Fruit fly (Drosophila melanogaster) whole organism, embryonic: ENCODE results near the gene yuri.

Experiments used
- ATbp ChIP-seq: fragments of 200-800 bp; sonication (Bioruptor generic); optimal IDR thresholded peaks from 2 replicates; lab custom pipeline; 2017; ENCODE audit warnings: missing biosample characterization, mild to moderate bottlenecking, missing genetic modification characterization, missing genetic modification reagents
- Bdp1 ChIP-seq: fragments of 200-800 bp; sonication (Bioruptor generic); optimal IDR thresholded peaks from 3 replicates; lab custom pipeline; 2016; ENCODE audit warnings: missing biosample characterization, missing genetic modification characterization
- CG12104 ChIP-seq: fragments of 200-800 bp; sonication (Bioruptor generic); optimal IDR thresholded peaks from 3 replicates; lab custom pipeline; 2016; ENCODE audit warnings: missing biosample characterization, missing genetic modification characterization
- CG13775 ChIP-seq: fragments of 200-800 bp; sonication (Bioruptor generic); optimal IDR thresholded peaks from 3 replicates; lab custom pipeline; 2017; ENCODE audit warnings: missing biosample characterization, mild to moderate bottlenecking, missing genetic modification characterization
- CG14014 ChIP-seq: fragments of 200-800 bp; sonication (Bioruptor generic); IDR thresholded peaks from 2 replicates; pipeline ENCODE4 v1.3.6; 2022; ENCODE audit warnings: missing biosample characterization, missing genetic modification characterization
- CG14050 ChIP-seq: fragments of 200-800 bp; sonication (Bioruptor generic); IDR thresholded peaks from 3 replicates; pipeline ENCODE4 v1.3.6; 2022; ENCODE audit warnings: missing biosample characterization, missing genetic modification characterization
- CG14667 ChIP-seq: fragments of 200-800 bp; sonication (Bioruptor generic); IDR thresholded peaks from 2 replicates; pipeline ENCODE4 v1.3.6; 2022; ENCODE audit warnings: missing biosample characterization, missing genetic modification characterization
- CG1529 ChIP-seq: fragments of 200-800 bp; sonication (Bioruptor generic); optimal IDR thresholded peaks from 3 replicates; lab custom pipeline; 2018; ENCODE audit warnings: missing biosample characterization, missing genetic modification characterization
- CG1647 ChIP-seq: fragments of 200-800 bp; sonication (Bioruptor generic); optimal IDR thresholded peaks from 3 replicates; lab custom pipeline; 2016; ENCODE audit warnings: missing biosample characterization, missing genetic modification characterization
- CG16863 ChIP-seq: fragments of 200-800 bp; sonication (Bioruptor generic); optimal IDR thresholded peaks from 3 replicates; lab custom pipeline; 2016; ENCODE audit warnings: missing biosample characterization, missing genetic modification characterization
- CG18011 ChIP-seq: fragments of 200-800 bp; sonication (Bioruptor generic); optimal IDR thresholded peaks from 2 replicates; lab custom pipeline; 2017; ENCODE audit warnings: missing biosample characterization, missing genetic modification characterization, mild to moderate bottlenecking, moderate library complexity, missing genotype
- CG1832 ChIP-seq: fragments of 200-800 bp; sonication (Bioruptor generic); optimal IDR thresholded peaks from 2 replicates; lab custom pipeline; 2017; ENCODE audit warnings: missing biosample characterization, mild to moderate bottlenecking, missing genetic modification characterization, inconsistent platforms
- CG18476 ChIP-seq: fragments of 200-800 bp; sonication (Bioruptor generic); optimal IDR thresholded peaks from 2 replicates; lab custom pipeline; 2016; ENCODE audit warnings: missing biosample characterization, mild to moderate bottlenecking, missing genetic modification characterization
- CG2120 ChIP-seq: fragments of 200-800 bp; sonication (Bioruptor generic); optimal IDR thresholded peaks from 3 replicates; lab custom pipeline; 2016; ENCODE audit warnings: missing biosample characterization, missing genetic modification characterization
- CG3163 ChIP-seq: fragments of 200-800 bp; sonication (Bioruptor generic); optimal IDR thresholded peaks from 3 replicates; lab custom pipeline; 2016; ENCODE audit warnings: missing biosample characterization, missing genetic modification characterization
- CG3281 ChIP-seq: fragments of 200-800 bp; sonication (Bioruptor generic); optimal IDR thresholded peaks from 3 replicates; lab custom pipeline; 2017; ENCODE audit warnings: missing biosample characterization, mild to moderate bottlenecking, missing genetic modification characterization
- CG3995 ChIP-seq: fragments of 200-800 bp; sonication (Bioruptor generic); optimal IDR thresholded peaks from 3 replicates; lab custom pipeline; 2016; ENCODE audit warnings: missing biosample characterization, missing genetic modification characterization
- CG4424 ChIP-seq: fragments of 200-800 bp; sonication (Bioruptor generic); optimal IDR thresholded peaks from 3 replicates; lab custom pipeline; 2016; ENCODE audit warnings: missing biosample characterization, missing genetic modification characterization
- CG4730 ChIP-seq: fragments of 200-800 bp; sonication (Bioruptor generic); IDR thresholded peaks from 2 replicates; pipeline ENCODE4 v1.3.6; 2022; ENCODE audit warnings: missing biosample characterization, missing genetic modification characterization
- CG4820 ChIP-seq: fragments of 200-800 bp; sonication (Bioruptor generic); optimal IDR thresholded peaks from 3 replicates; lab custom pipeline; 2016; ENCODE audit warnings: missing biosample characterization, missing genetic modification characterization
- CG5180 ChIP-seq: fragments of 200-800 bp; sonication (Bioruptor generic); optimal IDR thresholded peaks from 3 replicates; lab custom pipeline; 2017; ENCODE audit warnings: missing biosample characterization, missing genetic modification characterization, mild to moderate bottlenecking, moderate library complexity, missing genetic modification reagents
- CG6254 ChIP-seq: fragments of 200-800 bp; sonication (Bioruptor generic); optimal IDR thresholded peaks from 3 replicates; lab custom pipeline; 2017; ENCODE audit warnings: mild to moderate bottlenecking, missing biosample characterization, missing genetic modification reagents, missing genetic modification characterization
- CG6689 ChIP-seq: fragments of 200-800 bp; sonication (Bioruptor generic); IDR thresholded peaks from 2 replicates; pipeline ENCODE4 v1.3.6; 2022; ENCODE audit warnings: missing biosample characterization, missing genetic modification characterization
- CG7786 ChIP-seq: fragments of 200-800 bp; sonication (Bioruptor generic); optimal IDR thresholded peaks from 2 replicates; lab custom pipeline; 2016; ENCODE audit warnings: missing biosample characterization, missing genetic modification characterization
- CG9932 ChIP-seq: fragments of 200-800 bp; sonication (Bioruptor generic); IDR thresholded peaks from 2 replicates; pipeline ENCODE4 v1.3.6; 2022; ENCODE audit warnings: missing biosample characterization, missing genetic modification characterization
- D19B ChIP-seq: fragments of 200-800 bp; sonication (Bioruptor generic); optimal IDR thresholded peaks from 2 replicates; lab custom pipeline; 2017; ENCODE audit warnings: missing biosample characterization, mild to moderate bottlenecking, missing genetic modification characterization
- Dll ChIP-seq: fragments of 200-800 bp; sonication (Bioruptor generic); IDR thresholded peaks from 4 replicates; pipeline ENCODE4 v1.3.6; 2022; ENCODE audit warnings: missing biosample characterization, missing genetic modification characterization; ENCODE audit not compliant: partially characterized antibody
- Drgx ChIP-seq: fragments of 200-800 bp; sonication (Bioruptor generic); IDR thresholded peaks from 2 replicates; pipeline ENCODE4 v1.3.6; 2022; ENCODE audit warnings: missing biosample characterization, missing genetic modification characterization
- GATAe ChIP-seq: fragments of 200-800 bp; sonication (Bioruptor generic); conservative IDR thresholded peaks from 2 replicates; pipeline ENCODE4 v1.3.6; 2022; ENCODE audit warnings: missing biosample characterization, missing genetic modification characterization
- HLH4C ChIP-seq: fragments of 200-800 bp; sonication (Bioruptor generic); IDR thresholded peaks from 3 replicates; pipeline ENCODE4 v1.3.6; 2022; ENCODE audit warnings: missing biosample characterization, missing genetic modification characterization; ENCODE audit not compliant: partially characterized antibody
- Lpt ChIP-seq: fragments of >200 bp; optimal IDR thresholded peaks from 2 replicates; lab custom pipeline; 2018; ENCODE audit warnings: missing biosample characterization, missing genetic modification characterization
- Meics ChIP-seq: fragments of 200-800 bp; sonication (Bioruptor generic); optimal IDR thresholded peaks from 2 replicates; lab custom pipeline; 2017; ENCODE audit warnings: missing biosample characterization, mild to moderate bottlenecking, missing genetic modification characterization
- Ptx1 ChIP-seq: fragments of 200-800 bp; sonication (Bioruptor generic); IDR thresholded peaks from 2 replicates; pipeline ENCODE4 v1.3.6; 2022; ENCODE audit warnings: missing biosample characterization, missing genetic modification characterization
- Ravus ChIP-seq: fragments of 200-800 bp; sonication (Bioruptor generic); IDR thresholded peaks from 2 replicates; pipeline ENCODE4 v1.3.6; 2022; ENCODE audit warnings: missing biosample characterization, missing genetic modification characterization
- Rfx ChIP-seq: fragments of 200-800 bp; sonication (Bioruptor generic); IDR thresholded peaks from 2 replicates; pipeline ENCODE4 v1.3.6; 2022; ENCODE audit warnings: missing biosample characterization, missing genetic modification characterization
- Ssrp ChIP-seq: fragments of 200-800 bp; sonication (Bioruptor generic); optimal IDR thresholded peaks from 2 replicates; lab custom pipeline; 2018; ENCODE audit warnings: missing biosample characterization, mild to moderate bottlenecking, missing genetic modification characterization, moderate library complexity
- bab2 ChIP-seq: fragments of 200-800 bp; sonication (Bioruptor generic); optimal IDR thresholded peaks from 2 replicates; lab custom pipeline; 2016; ENCODE audit warnings: missing biosample characterization, missing genetic modification characterization
- br ChIP-seq: fragments of >200 bp; optimal IDR thresholded peaks from 2 replicates; lab custom pipeline; 2017
- dm ChIP-seq: fragments of 200-800 bp; sonication (Bioruptor generic); optimal IDR thresholded peaks from 3 replicates; lab custom pipeline; 2016; ENCODE audit warnings: missing biosample characterization, missing genetic modification characterization
- esg ChIP-seq: fragments of 200-800 bp; sonication (Bioruptor generic); conservative IDR thresholded peaks from 2 replicates; pipeline ENCODE4 v1.3.6; 2022; ENCODE audit warnings: missing biosample characterization, missing genetic modification characterization
- gem ChIP-seq: fragments of 200-800 bp; sonication (Bioruptor generic); optimal IDR thresholded peaks from 2 replicates; lab custom pipeline; 2019; ENCODE audit warnings: missing biosample characterization, mild to moderate bottlenecking, missing genetic modification characterization, moderate library complexity
- gro ChIP-seq: fragments of 200-800 bp; sonication (Bioruptor generic); optimal IDR thresholded peaks from 2 replicates; lab custom pipeline; 2016; ENCODE audit warnings: missing biosample characterization, missing genetic modification characterization
- kay ChIP-seq: fragments of 200-800 bp; sonication (Bioruptor generic); optimal IDR thresholded peaks from 2 replicates; lab custom pipeline; 2016; ENCODE audit warnings: missing biosample characterization, missing genetic modification characterization
- nerfin-2 ChIP-seq: fragments of 200-800 bp; sonication (Bioruptor generic); IDR thresholded peaks from 2 replicates; pipeline ENCODE4 v1.3.6; 2022; ENCODE audit warnings: missing biosample characterization, missing genetic modification characterization; ENCODE audit not compliant: partially characterized antibody
- pho ChIP-seq: fragments of 200-800 bp; sonication (Bioruptor generic); optimal IDR thresholded peaks from 2 replicates; lab custom pipeline; 2016; ENCODE audit warnings: missing biosample characterization, missing genetic modification characterization
- pum ChIP-seq: fragments of 200-800 bp; sonication (Bioruptor generic); optimal IDR thresholded peaks from 2 replicates; lab custom pipeline; 2016; ENCODE audit warnings: missing biosample characterization, missing genetic modification characterization
- sisA ChIP-seq: fragments of 200-800 bp; sonication (Bioruptor generic); IDR thresholded peaks from 2 replicates; pipeline ENCODE4 v1.3.6; 2022; ENCODE audit warnings: missing biosample characterization, missing genetic modification characterization
- slou ChIP-seq: fragments of 200-800 bp; sonication (Bioruptor generic); optimal IDR thresholded peaks from 3 replicates; lab custom pipeline; 2016; ENCODE audit warnings: missing biosample characterization, missing genetic modification characterization
- slp2 ChIP-seq: fragments of 200-800 bp; sonication (Bioruptor generic); optimal IDR thresholded peaks from 2 replicates; lab custom pipeline; 2016; ENCODE audit warnings: missing biosample characterization, missing genetic modification characterization
- tgo ChIP-seq: fragments of 200-800 bp; sonication (Bioruptor generic); IDR thresholded peaks from 3 replicates; pipeline ENCODE4 v1.3.6; 2022; ENCODE audit warnings: missing biosample characterization, missing genetic modification characterization
- trem ChIP-seq: fragments of 200-800 bp; optimal IDR thresholded peaks from 3 replicates; lab custom pipeline; 2019; ENCODE audit warnings: missing biosample characterization, mild to moderate bottlenecking, missing genetic modification characterization, moderate library complexity

The yuri gene

DNA sequence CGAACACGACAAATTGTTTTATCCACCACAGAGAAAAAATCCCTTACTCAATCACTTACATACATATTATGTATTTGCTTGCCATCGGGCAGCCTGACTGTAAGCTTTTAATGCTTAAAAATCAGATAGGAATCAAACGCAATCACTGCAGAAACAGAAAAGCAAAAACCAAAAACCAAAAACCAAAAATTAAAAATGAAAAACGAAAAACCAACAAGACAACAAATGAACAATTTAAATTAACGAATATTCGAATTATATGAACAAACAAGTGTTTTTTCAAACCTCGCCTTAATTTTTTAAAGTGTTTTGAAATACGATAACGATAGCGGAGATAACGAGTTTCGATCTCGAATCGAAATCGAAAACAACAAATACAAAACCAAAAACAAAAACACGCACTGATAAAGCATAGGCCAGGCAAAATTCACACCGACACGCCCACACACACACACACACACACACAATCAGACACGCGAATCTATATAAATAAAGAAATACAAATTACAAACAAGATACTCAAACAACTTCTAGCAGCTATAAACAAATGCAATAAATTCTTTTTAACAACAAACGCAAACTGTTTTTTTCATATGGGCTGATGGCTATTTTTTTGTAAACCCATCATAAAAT lies 10.1 kb downstream of the yuri start (continued):
- peak; percentile 56; the same call in 1 of the 2 replicates for TF ChIP-seq CG6689 (GFP tag; lab: Robert Waterston, UW)
- TF ChIP-seq CG1832 (GFP tag; lab: Kevin White, UChicago), result no peak
- TF ChIP-seq pho, result peak; percentile 17
- TF ChIP-seq Rfx, result peak; percentile 74
- no peak for TF ChIP-seq Lpt (GFP tag; lab: Kevin White, UChicago)
- peak; percentile 27 for TF ChIP-seq CG3163
- TF ChIP-seq dm, result no peak
- peak; percentile 16 for TF ChIP-seq CG3995 (GFP tag; lab: Kevin White, UChicago)
- TF ChIP-seq nerfin-2 (GFP tag; lab: Robert Waterston, UW), result 0 out of 2 replicates have a peak, but pooled peaks have one; percentile 14
- no peak for TF ChIP-seq CG16863 (GFP tag; lab: Kevin White, UChicago)
- 0 out of 2 replicates have a peak, but pooled peaks have one; percentile 23 for TF ChIP-seq CG14667 (GFP tag; lab: Robert Waterston, UW)
- TF ChIP-seq Ptx1, result peak; percentile 79
- TF ChIP-seq slou (GFP tag; lab: Kevin White, UChicago), result no peak
- peak; percentile 27 for TF ChIP-seq CG18011 (GFP tag; lab: Kevin White, UChicago)
- TF ChIP-seq esg (GFP tag; lab: Robert Waterston, UW), result no peak
- peak; percentile 17 for TF ChIP-seq kay (GFP tag; lab: Kevin White, UChicago)
- peak; percentile 31 for TF ChIP-seq CG1647 (GFP tag; lab: Kevin White, UChicago)
- peak; percentile 54 for TF ChIP-seq gro (GFP tag; lab: Kevin White, UChicago)
- TF ChIP-seq bab2 (GFP tag; lab: Kevin White, UChicago), result peak; percentile 61
- no peak for TF ChIP-seq br (lab: Kevin White, UChicago)
- TF ChIP-seq CG13775 (GFP tag; lab: Kevin White, UChicago), result peak; percentile 3
- peak; percentile 30 for TF ChIP-seq ATbp (GFP tag; lab: Kevin White, UChicago)
- peak; percentile 21 for TF ChIP-seq CG18476 (GFP tag; lab: Kevin White, UChicago)
- peak; percentile 13; the same call in 1 of the 2 replicates for TF ChIP-seq sisA (GFP tag; lab: Robert Waterston, UW)
- no peak for TF ChIP-seq CG5180 (GFP tag; lab: Kevin White, UChicago)
- no peak for TF ChIP-seq HLH4C (GFP tag; lab: Robert Waterston, UW)
- peak; percentile 39 for TF ChIP-seq Ssrp (tag; lab: Kevin White, UChicago)
- TF ChIP-seq CG6254, result no peak
- peak; percentile 54 for TF ChIP-seq Drgx (GFP tag; lab: Robert Waterston, UW)
- peak; percentile 10 for TF ChIP-seq D19B (GFP tag; lab: Kevin White, UChicago)
- TF ChIP-seq CG14050 (GFP tag; lab: Robert Waterston, UW), result 0 out of 3 replicates have a peak, but pooled peaks have one; percentile 30
- TF ChIP-seq CG2120, result peak; percentile 76
- peak; percentile 71 for TF ChIP-seq Meics (GFP tag; lab: Kevin White, UChicago)
- TF ChIP-seq GATAe (GFP tag; lab: Robert Waterston, UW), result peak; percentile 91
- peak; percentile 41 for TF ChIP-seq CG7786 (GFP tag; lab: Kevin White, UChicago)
- peak; percentile 5 for TF ChIP-seq trem
- no peak for TF ChIP-seq Dll (GFP tag; lab: Robert Waterston, UW)
- TF ChIP-seq CG3281 (GFP tag; lab: Kevin White, UChicago), result peak; percentile 46
- TF ChIP-seq CG14014 (GFP tag; lab: Robert Waterston, UW), result no peak
- TF ChIP-seq tgo (GFP tag; lab: Robert Waterston, UW), result peak; percentile 56; the same call in 2 of the 3 replicates
- peak; percentile 29 for TF ChIP-seq slp2 (GFP tag; lab: Kevin White, UChicago)
- TF ChIP-seq gem (tag; lab: Kevin White, UChicago), result peak; percentile 76
- no peak for TF ChIP-seq Bdp1 (GFP tag; lab: Kevin White, UChicago)
- TF ChIP-seq CG12104 (GFP tag; lab: Kevin White, UChicago), result peak; percentile 10
- no peak for TF ChIP-seq Ravus (GFP tag; lab: Robert Waterston, UW)
- TF ChIP-seq CG4424, result peak; percentile 49
- TF ChIP-seq CG4820 (GFP tag; lab: Kevin White, UChicago), result peak; percentile 27
- peak; percentile 47 for TF ChIP-seq CG9932 (GFP tag; lab: Robert Waterston, UW)
- peak; percentile 28 for TF ChIP-seq pum (GFP tag; lab: Kevin White, UChicago)
- TF ChIP-seq CG1529 (GFP tag; lab: Kevin White, UChicago), result peak; percentile 5
- no peak for TF ChIP-seq CG4730 (GFP tag; lab: Robert Waterston, UW)
